Fruit fly (Drosophila melanogaster): Measurements from ENCODE around the gene Cog8.

DNA sequence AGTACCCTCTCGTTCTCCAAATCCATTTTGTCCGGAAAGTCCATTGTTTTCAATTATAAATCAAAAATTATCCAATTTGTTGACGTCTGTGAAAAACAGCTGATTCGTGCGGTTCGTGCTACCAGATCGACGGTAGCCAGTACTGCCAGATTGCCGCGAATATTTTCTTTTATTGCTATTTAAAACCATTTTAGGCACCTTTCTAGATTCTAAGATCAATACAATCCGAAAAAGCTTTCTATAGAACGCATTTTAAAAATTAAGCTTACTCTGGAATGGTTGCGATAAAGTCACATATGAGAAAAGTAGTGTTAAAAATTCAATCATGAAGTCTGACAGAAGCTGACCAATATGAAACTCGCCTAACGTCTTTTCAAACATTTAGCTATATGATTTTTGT lies at the start of gene Cog8:
- TF ChIP-seq CTCF (optimal IDR thresholded peaks at IDR 0.05) (peak in 1 of 2 experiments; percentile 5), CG8478 (optimal IDR thresholded peaks at IDR 0.05) (no peak)
